Worm (Caenorhabditis elegans) whole organism, young adult: ENCODE measurements around the gene F52E1.14.

Source experiments
- B0019.2 ChIP-seq: fragments of 200-800 bp; sonication (Bioruptor generic); conservative IDR thresholded peaks from 2 replicates; pipeline ENCODE4 v1.3.6; 2022; ENCODE audit warnings: missing genetic modification reagents, missing genetic modification characterization, missing compliant biosample characterization
- B0035.1 ChIP-seq: sonication (generic microtip); optimal IDR thresholded peaks from 2 replicates; lab custom pipeline; 2016; ENCODE audit warnings: missing genetic modification characterization, mild to moderate bottlenecking, missing compliant biosample characterization, missing genotype, missing genetic modification reagents
- B0336.3 ChIP-seq: fragments of 200-800 bp; sonication (Bioruptor generic); IDR thresholded peaks from 2 replicates; pipeline ENCODE4 v1.3.6; 2022; ENCODE audit warnings: missing genetic modification characterization, missing compliant biosample characterization
- D2030.7 ChIP-seq: fragments of 200-800 bp; sonication (Bioruptor generic); IDR thresholded peaks from 2 replicates; pipeline ENCODE4 v1.3.6; 2022; ENCODE audit warnings: missing genetic modification reagents, missing genetic modification characterization, missing compliant biosample characterization
- F22D6.2 ChIP-seq: sonication (generic microtip); optimal IDR thresholded peaks from 2 replicates; lab custom pipeline; 2016; ENCODE audit warnings: mild to moderate bottlenecking, missing genetic modification characterization, missing compliant biosample characterization
- F23B12.7 ChIP-seq: sonication (generic microtip); optimal IDR thresholded peaks from 2 replicates; lab custom pipeline; 2017; ENCODE audit warnings: missing genetic modification characterization, mild to moderate bottlenecking, missing compliant biosample characterization, antibody characterized with exemption, moderate library complexity; ENCODE audit not compliant: insufficient read depth
- F33H1.4 ChIP-seq: fragments of 200-800 bp; sonication (Bioruptor generic); IDR thresholded peaks from 2 replicates; pipeline ENCODE4 v1.3.6; 2022; ENCODE audit warnings: missing genetic modification reagents, missing genetic modification characterization, missing compliant biosample characterization
- F49E8.2 ChIP-seq: sonication (generic microtip); optimal IDR thresholded peaks from 3 replicates; lab custom pipeline; 2017; ENCODE audit warnings: missing genetic modification characterization, mild to moderate bottlenecking, missing compliant biosample characterization, antibody characterized with exemption, moderate library complexity; ENCODE audit not compliant: insufficient read depth
- F57C9.4 ChIP-seq: sonication (generic microtip); optimal IDR thresholded peaks from 2 replicates; lab custom pipeline; 2017; ENCODE audit warnings: mild to moderate bottlenecking, missing genetic modification characterization, missing compliant biosample characterization
- K12H6.12 ChIP-seq: fragments of 200-800 bp; sonication (Bioruptor generic); optimal IDR thresholded peaks from 2 replicates; lab custom pipeline; 2018; ENCODE audit warnings: mild to moderate bottlenecking, missing genetic modification characterization, missing compliant biosample characterization
- Y53F4B.3 ChIP-seq: fragments of 200-800 bp; sonication (Bioruptor generic); IDR thresholded peaks from 2 replicates; pipeline ENCODE4 v1.3.6; 2022; ENCODE audit warnings: missing genetic modification reagents, missing genetic modification characterization, missing compliant biosample characterization
- Y56A3A.18 ChIP-seq: fragments of 200-800 bp; sonication (Bioruptor generic); IDR thresholded peaks from 2 replicates; pipeline ENCODE4 v1.3.6; 2022; ENCODE audit warnings: missing genetic modification reagents, missing genetic modification characterization, missing compliant biosample characterization
- Y67H2A.10 ChIP-seq: fragments of 200-800 bp; sonication (Bioruptor generic); conservative IDR thresholded peaks from 2 replicates; pipeline ENCODE4 v1.3.6; 2022; ENCODE audit warnings: missing genetic modification reagents, missing genetic modification characterization, missing compliant biosample characterization
- Y95B8A.8 ChIP-seq: fragments of 200-800 bp; sonication (Bioruptor generic); IDR thresholded peaks from 2 replicates; pipeline ENCODE4 v1.3.6; 2022; ENCODE audit warnings: missing genetic modification reagents, missing genetic modification characterization, missing compliant biosample characterization
- akir-1 ChIP-seq: fragments of 200-800 bp; sonication (Bioruptor generic); optimal IDR thresholded peaks from 2 replicates; lab custom pipeline; 2018; ENCODE audit warnings: mild to moderate bottlenecking, missing genetic modification characterization, moderate library complexity, missing compliant biosample characterization
- aptf-2 ChIP-seq: fragments of 200-800 bp; sonication (Bioruptor generic); conservative IDR thresholded peaks from 2 replicates; pipeline ENCODE4 v1.3.6; 2022; ENCODE audit warnings: missing genetic modification reagents, missing genetic modification characterization, missing compliant biosample characterization
- athp-1 ChIP-seq: sonication (generic microtip); optimal IDR thresholded peaks from 2 replicates; lab custom pipeline; 2017; ENCODE audit warnings: mild to moderate bottlenecking, missing genetic modification characterization, missing compliant biosample characterization
- attf-3 ChIP-seq: fragments of 200-800 bp; sonication (Bioruptor generic); conservative IDR thresholded peaks from 2 replicates; pipeline ENCODE4 v1.3.6; 2022; ENCODE audit warnings: missing genetic modification reagents, missing genetic modification characterization, missing compliant biosample characterization
- ceh-40 ChIP-seq: fragments of 200-800 bp; sonication (Bioruptor generic); IDR thresholded peaks from 2 replicates; pipeline ENCODE4 v1.3.6; 2022; ENCODE audit warnings: missing genetic modification characterization, missing compliant biosample characterization
- ceh-79 ChIP-seq: sonication (generic microtip); optimal IDR thresholded peaks from 2 replicates; lab custom pipeline; 2017; ENCODE audit warnings: mild to moderate bottlenecking, missing genetic modification characterization, missing compliant biosample characterization
- chd-7 ChIP-seq: sonication (generic microtip); optimal IDR thresholded peaks from 2 replicates; lab custom pipeline; 2016; ENCODE audit warnings: mild to moderate bottlenecking, missing genetic modification characterization, moderate library complexity, missing compliant biosample characterization
- die-1 ChIP-seq: sonication (generic microtip); optimal IDR thresholded peaks from 2 replicates; lab custom pipeline; 2016; ENCODE audit warnings: missing genotype, mild to moderate bottlenecking, missing genetic modification characterization, missing compliant biosample characterization
- dox-1 ChIP-seq: fragments of 200-800 bp; sonication (Bioruptor generic); IDR thresholded peaks from 2 replicates; pipeline ENCODE4 v1.3.6; 2022; ENCODE audit warnings: missing genetic modification reagents, missing genetic modification characterization, missing compliant biosample characterization
- dpl-1 ChIP-seq: fragments of 150-350 bp; optimal IDR thresholded peaks from 2 replicates; lab custom pipeline; 2014; ENCODE audit warnings: missing biosample characterization, missing genetic modification reagents, missing genetic modification characterization
- efl-1 ChIP-seq: fragments of 150-350 bp; optimal IDR thresholded peaks from 2 replicates; lab custom pipeline; 2014; ENCODE audit warnings: missing biosample characterization, missing genetic modification reagents, missing genetic modification characterization
- egl-18 ChIP-seq: fragments of 200-800 bp; sonication (Bioruptor generic); IDR thresholded peaks from 2 replicates; pipeline ENCODE4 v1.3.6; 2022; ENCODE audit warnings: missing genetic modification reagents, missing genetic modification characterization, missing compliant biosample characterization
- egl-44 ChIP-seq: fragments of 200-800 bp; sonication (Bioruptor generic); IDR thresholded peaks from 2 replicates; pipeline ENCODE4 v1.3.6; 2022; ENCODE audit warnings: missing genetic modification reagents, missing genetic modification characterization, missing compliant biosample characterization
- egrh-3 ChIP-seq: fragments of 200-800 bp; sonication (Bioruptor generic); IDR thresholded peaks from 2 replicates; pipeline ENCODE4 v1.3.6; 2022; ENCODE audit warnings: missing genetic modification reagents, missing genetic modification characterization, missing compliant biosample characterization
- ets-4 ChIP-seq: fragments of 200-800 bp; sonication (Bioruptor generic); optimal IDR thresholded peaks from 2 replicates; lab custom pipeline; 2018; ENCODE audit warnings: mild to moderate bottlenecking, missing genetic modification characterization, missing compliant biosample characterization
- hlh-12 ChIP-seq: sonication (generic microtip); optimal IDR thresholded peaks from 2 replicates; lab custom pipeline; 2016; ENCODE audit warnings: missing genetic modification characterization, missing compliant biosample characterization
- hlh-26 ChIP-seq: fragments of 200-800 bp; sonication (Bioruptor generic); conservative IDR thresholded peaks from 2 replicates; pipeline ENCODE4 v1.3.6; 2022; ENCODE audit warnings: missing genetic modification reagents, missing genetic modification characterization, missing compliant biosample characterization
- hmg-1.2 ChIP-seq: fragments of 200-800 bp; sonication (Bioruptor generic); IDR thresholded peaks from 2 replicates; pipeline ENCODE4 v1.3.6; 2022; ENCODE audit warnings: missing genetic modification reagents, missing genetic modification characterization, missing compliant biosample characterization
- lin-40 ChIP-seq: sonication (generic microtip); optimal IDR thresholded peaks from 2 replicates; lab custom pipeline; 2016; ENCODE audit warnings: missing genetic modification characterization, mild to moderate bottlenecking, missing compliant biosample characterization, missing genotype, missing genetic modification reagents
- madf-6 ChIP-seq: fragments of 200-800 bp; sonication (Bioruptor generic); IDR thresholded peaks from 2 replicates; pipeline ENCODE4 v1.3.6; 2022; ENCODE audit warnings: missing genetic modification reagents, missing genetic modification characterization, missing compliant biosample characterization
- madf-8 ChIP-seq: fragments of 200-800 bp; sonication (Bioruptor generic); conservative IDR thresholded peaks from 2 replicates; pipeline ENCODE4 v1.3.6; 2022; ENCODE audit warnings: missing genetic modification reagents, missing genetic modification characterization, missing compliant biosample characterization
- nfya-1 ChIP-seq: sonication (generic microtip); optimal IDR thresholded peaks from 2 replicates; lab custom pipeline; 2017; ENCODE audit warnings: antibody characterized with exemption, missing compliant biosample characterization, missing genetic modification characterization, borderline replicate concordance; ENCODE audit not compliant: insufficient read depth
- nhr-179 ChIP-seq: sonication (generic microtip); optimal IDR thresholded peaks from 2 replicates; lab custom pipeline; 2016; ENCODE audit warnings: mild to moderate bottlenecking, missing genetic modification characterization, missing compliant biosample characterization
- rpc-1 ChIP-seq, 2 experiments: fragments of 150-350 bp in 1 of 2; sonication (generic microtip) in 1 of 2; optimal IDR thresholded peaks; 2 replicates each; lab custom pipeline; 2014 to 2018; ENCODE audit warnings: missing biosample characterization in 1 of 2, missing genetic modification characterization in 1 of 2, missing genetic modification reagents in 1 of 2, missing genotype in 1 of 2
- sea-2 ChIP-seq: fragments of 200-800 bp; sonication (Bioruptor generic); IDR thresholded peaks from 2 replicates; pipeline ENCODE4 v1.3.6; 2022; ENCODE audit warnings: missing genetic modification characterization, missing compliant biosample characterization
- snpc-4 ChIP-seq, 5 experiments: fragments of 150-350 bp in 1 of 5; sonication (generic microtip) in 4 of 5; optimal IDR thresholded peaks; 2 replicates each; lab custom pipeline; 2014 to 2018; ENCODE audit warnings: missing genetic modification characterization in 5 of 5, missing biosample characterization in 3 of 5, antibody characterized with exemption in 2 of 5, mild to moderate bottlenecking in 2 of 5, missing compliant biosample characterization in 2 of 5, missing genotype in 2 of 5, moderate library complexity in 2 of 5, missing genetic modification reagents in 1 of 5
- somi-1 ChIP-seq: fragments of 200-800 bp; sonication (Bioruptor generic); optimal IDR thresholded peaks from 2 replicates; lab custom pipeline; 2018; ENCODE audit warnings: mild to moderate bottlenecking, missing genetic modification characterization, missing compliant biosample characterization
- unc-62 ChIP-seq: fragments of 150-350 bp; optimal IDR thresholded peaks from 2 replicates; lab custom pipeline; 2014; ENCODE audit warnings: missing biosample characterization, missing genetic modification reagents, missing genetic modification characterization
- xnd-1 ChIP-seq: sonication (generic microtip); optimal IDR thresholded peaks from 2 replicates; lab custom pipeline; 2016; ENCODE audit warnings: missing genotype, missing genetic modification reagents, missing genetic modification characterization, missing compliant biosample characterization
- ztf-18 ChIP-seq: sonication (generic microtip); optimal IDR thresholded peaks from 2 replicates; lab custom pipeline; 2016; ENCODE audit warnings: missing genotype, mild to moderate bottlenecking, missing genetic modification characterization, missing compliant biosample characterization
- ztf-22 ChIP-seq: fragments of 200-800 bp; sonication (Bioruptor generic); optimal IDR thresholded peaks from 2 replicates; lab custom pipeline; 2018; ENCODE audit warnings: mild to moderate bottlenecking, missing genetic modification characterization, moderate library complexity, missing compliant biosample characterization
- ztf-25 ChIP-seq: fragments of 200-800 bp; sonication (Bioruptor generic); IDR thresholded peaks from 2 replicates; pipeline ENCODE4 v1.3.6; 2022; ENCODE audit warnings: missing genetic modification reagents, missing genetic modification characterization, missing compliant biosample characterization
- ztf-3 ChIP-seq: fragments of 200-800 bp; sonication (Bioruptor generic); optimal IDR thresholded peaks from 2 replicates; lab custom pipeline; 2018; ENCODE audit warnings: mild to moderate bottlenecking, missing genetic modification characterization, missing compliant biosample characterization

F52E1.14 gene

ce11 chrV:8413432-8414021 lies 29.8 kb downstream of the F52E1.14 start, which contains the start of gene vha-18 (continued):
- TF ChIP-seq ets-4 (GFP tag; lab: Kevin White, UChicago): no peak
- peak; percentile 86; the same call in 1 of the 2 replicates for TF ChIP-seq Y95B8A.8
- no peak for TF ChIP-seq ztf-3 (GFP tag; lab: Kevin White, UChicago)
- peak; percentile 87 for TF ChIP-seq xnd-1 (tag; lab: Kevin White, UChicago)
- no peak for TF ChIP-seq egl-44 (GFP tag; lab: Robert Waterston, UW)
- TF ChIP-seq akir-1 (GFP tag; lab: Kevin White, UChicago): no peak
- 0 out of 2 replicates have a peak, but pooled peaks have one; percentile 45 for TF ChIP-seq aptf-2 (GFP tag; lab: Robert Waterston, UW)
- TF ChIP-seq attf-3: peak; percentile 79
- TF ChIP-seq Y56A3A.18 (GFP tag; lab: Robert Waterston, UW): no peak
- no peak for TF ChIP-seq sea-2 (GFP tag; lab: Robert Waterston, UW)
- no peak for TF ChIP-seq ztf-25 (GFP tag; lab: Robert Waterston, UW)
- TF ChIP-seq unc-62 (GFP tag; lab: Kevin White, UChicago): no peak
- no peak for TF ChIP-seq lin-40 (tag; lab: Kevin White, UChicago)
- TF ChIP-seq hlh-26 (GFP tag; lab: Robert Waterston, UW): no peak
- TF ChIP-seq B0336.3 (GFP tag; lab: Robert Waterston, UW): peak; percentile 84
- no peak for TF ChIP-seq F23B12.7
- TF ChIP-seq ceh-79 (tag; lab: Kevin White, UChicago): no peak
- TF ChIP-seq ceh-40 (GFP tag; lab: Robert Waterston, UW): no peak
- TF ChIP-seq D2030.7 (GFP tag; lab: Robert Waterston, UW): peak; percentile 97
- TF ChIP-seq egl-18 (GFP tag; lab: Robert Waterston, UW): no peak
- peak; percentile 74 for TF ChIP-seq F49E8.2
- peak; percentile 94 for TF ChIP-seq madf-8 (GFP tag; lab: Robert Waterston, UW)
- peak; percentile 3 for TF ChIP-seq athp-1
- peak; percentile 98 for TF ChIP-seq madf-6
- peak; percentile 86 for TF ChIP-seq F33H1.4 (GFP tag; lab: Robert Waterston, UW)
- no peak for TF ChIP-seq die-1 (tag; lab: Kevin White, UChicago)
- TF ChIP-seq B0035.1 (tag; lab: Kevin White, UChicago): no peak
- TF ChIP-seq nhr-179 (tag; lab: Kevin White, UChicago): no peak
- TF ChIP-seq ztf-18: peak; percentile 70
- TF ChIP-seq snpc-4 (GFP tag; optimal IDR thresholded peaks at IDR 0.05; lab: Kevin White, UChicago): no peak
- TF ChIP-seq snpc-4 (tag; optimal IDR thresholded peaks at IDR 0.05; lab: Kevin White, UChicago): peak in 3 of 4 experiments; percentile 27 to 71 (median 55)
- TF ChIP-seq F22D6.2: no peak
- TF ChIP-seq efl-1 (GFP tag; lab: Kevin White, UChicago): peak; percentile 90
- TF ChIP-seq dpl-1 (GFP tag; lab: Kevin White, UChicago): peak; percentile 72
- TF ChIP-seq hmg-1.2: peak; percentile 95
- peak; percentile 92 for TF ChIP-seq dox-1 (GFP tag; lab: Robert Waterston, UW)
- TF ChIP-seq F57C9.4 (tag; lab: Kevin White, UChicago): no peak
- no peak for TF ChIP-seq K12H6.12 (tag; lab: Kevin White, UChicago)
- 0 out of 2 replicates have a peak, but pooled peaks have one; percentile 9 for TF ChIP-seq egrh-3 (GFP tag; lab: Robert Waterston, UW)
- peak; percentile 39; the same call in 1 of the 2 replicates for TF ChIP-seq Y53F4B.3 (GFP tag; lab: Robert Waterston, UW)
- no peak for TF ChIP-seq ztf-22 (GFP tag; lab: Kevin White, UChicago)
- TF ChIP-seq nfya-1 (tag; lab: Kevin White, UChicago): no peak
- no peak for TF ChIP-seq chd-7 (tag; lab: Kevin White, UChicago)
- no peak for TF ChIP-seq rpc-1 (optimal IDR thresholded peaks at IDR 0.05; lab: Kevin White, UChicago)
- TF ChIP-seq rpc-1 (tag; optimal IDR thresholded peaks at IDR 0.05; lab: Kevin White, UChicago): no peak
- TF ChIP-seq hlh-12: no peak
- no peak; the same call in 1 of the 2 replicates for TF ChIP-seq Y67H2A.10 (GFP tag; lab: Robert Waterston, UW)
- no peak for TF ChIP-seq somi-1 (GFP tag; lab: Kevin White, UChicago)
- peak; percentile 90 for TF ChIP-seq B0019.2 (GFP tag; lab: Robert Waterston, UW)
